Fruit fly (Drosophila melanogaster) whole organism, adult: ENCODE data around the gene janB.
A peak's percentile ranks its signal among the peaks of the same experiment; 100 is the strongest.

Experiments
- CG11617 ChIP-seq: fragments of 200-800 bp; sonication (Bioruptor generic); optimal IDR thresholded peaks from 2 replicates; lab custom pipeline; 2017; ENCODE audit warnings: mild to moderate bottlenecking, missing biosample characterization, missing genetic modification reagents, missing genetic modification characterization
- CG12768 ChIP-seq: fragments of 200-800 bp; sonication (Bioruptor generic); optimal IDR thresholded peaks from 2 replicates; lab custom pipeline; 2017; ENCODE audit warnings: missing biosample characterization, missing genetic modification characterization, mild to moderate bottlenecking, moderate library complexity, missing genetic modification reagents
- CG14711 ChIP-seq: fragments of 200-800 bp; sonication (Bioruptor generic); optimal IDR thresholded peaks from 2 replicates; lab custom pipeline; 2018; ENCODE audit warnings: missing biosample characterization, mild to moderate bottlenecking, missing genetic modification characterization, moderate library complexity
- CG1620 ChIP-seq: fragments of 200-800 bp; sonication (Bioruptor generic); optimal IDR thresholded peaks from 2 replicates; lab custom pipeline; 2016; ENCODE audit warnings: missing biosample characterization, missing genetic modification characterization
- CG33017 ChIP-seq: fragments of 200-800 bp; sonication (Bioruptor generic); optimal IDR thresholded peaks from 2 replicates; lab custom pipeline; 2018; ENCODE audit warnings: missing biosample characterization, mild to moderate bottlenecking, missing genetic modification characterization, moderate library complexity
- CG5204 ChIP-seq: fragments of 200-800 bp; sonication (Bioruptor generic); optimal IDR thresholded peaks from 2 replicates; lab custom pipeline; 2016; ENCODE audit warnings: missing biosample characterization, missing genetic modification characterization
- CG7045 ChIP-seq: fragments of 200-800 bp; sonication (Bioruptor generic); optimal IDR thresholded peaks from 2 replicates; lab custom pipeline; 2017; ENCODE audit warnings: missing biosample characterization, mild to moderate bottlenecking, missing genetic modification characterization
- CG7101 ChIP-seq: fragments of 200-800 bp; sonication (Bioruptor generic); optimal IDR thresholded peaks from 2 replicates; lab custom pipeline; 2018; ENCODE audit warnings: missing biosample characterization, mild to moderate bottlenecking, missing genetic modification characterization, moderate library complexity
- Clk ChIP-seq: fragments of 200-800 bp; sonication (Bioruptor generic); optimal IDR thresholded peaks from 2 replicates; lab custom pipeline; 2017; ENCODE audit warnings: missing biosample characterization, missing genetic modification characterization
- Crg-1 ChIP-seq: fragments of 200-800 bp; sonication (Bioruptor generic); optimal IDR thresholded peaks from 2 replicates; lab custom pipeline; 2016; ENCODE audit warnings: missing biosample characterization, missing genetic modification characterization
- Hr96 ChIP-seq: fragments of 200-800 bp; sonication (Bioruptor generic); optimal IDR thresholded peaks from 2 replicates; lab custom pipeline; 2016; ENCODE audit warnings: missing biosample characterization, missing genetic modification characterization
- Mnt ChIP-seq: fragments of 200-800 bp; sonication (Bioruptor generic); optimal IDR thresholded peaks from 2 replicates; lab custom pipeline; 2016; ENCODE audit warnings: missing biosample characterization, mild to moderate bottlenecking, missing genetic modification characterization
- bab1 ChIP-seq: fragments of 200-800 bp; sonication (Bioruptor generic); optimal IDR thresholded peaks from 3 replicates; lab custom pipeline; 2019; ENCODE audit warnings: missing biosample characterization, mild to moderate bottlenecking, missing genetic modification characterization, moderate library complexity
- cic ChIP-seq: fragments of 200-800 bp; sonication (Bioruptor generic); optimal IDR thresholded peaks from 2 replicates; lab custom pipeline; 2017; ENCODE audit warnings: missing biosample characterization, mild to moderate bottlenecking, missing genetic modification characterization, moderate library complexity
- cnc ChIP-seq, 2 experiments: fragments of >200 bp; optimal IDR thresholded peaks; 2 replicates each; lab custom pipeline; 2017
- kay ChIP-seq: fragments of 200-800 bp; sonication (Bioruptor generic); peaks from one replicate; lab custom pipeline; 2016; ENCODE audit warnings: missing biosample characterization, missing genetic modification characterization, borderline replicate concordance
- ovo ChIP-seq: fragments of 200-800 bp; sonication (Bioruptor generic); optimal IDR thresholded peaks from 2 replicates; lab custom pipeline; 2016; ENCODE audit warnings: missing biosample characterization, missing genetic modification characterization
- pad ChIP-seq: fragments of 200-800 bp; sonication (Bioruptor generic); optimal IDR thresholded peaks from 3 replicates; lab custom pipeline; 2017; ENCODE audit warnings: missing biosample characterization, missing genetic modification characterization, mild to moderate bottlenecking, moderate library complexity, missing genetic modification reagents
- tj ChIP-seq: fragments of 200-800 bp; sonication (Bioruptor generic); optimal IDR thresholded peaks from 3 replicates; lab custom pipeline; 2017; ENCODE audit warnings: missing biosample characterization, mild to moderate bottlenecking, missing genetic modification characterization, moderate library complexity
- toe ChIP-seq: fragments of 200-800 bp; sonication (Bioruptor generic); optimal IDR thresholded peaks from 2 replicates; lab custom pipeline; 2016; ENCODE audit warnings: missing biosample characterization, missing genetic modification characterization

janB gene

dm6 chr3R:30038628-30039027 is at the start of gene janB:
janB (minus strand) TSS chr3R:30038728.
- TF ChIP-seq CG11617: no peak

- no peak for TF ChIP-seq Mnt (GFP tag; lab: Kevin White, UChicago)
- peak; percentile 56 for TF ChIP-seq CG7045 (GFP tag; lab: Kevin White, UChicago)
- TF ChIP-seq CG14711 (tag; lab: Kevin White, UChicago): no peak
- TF ChIP-seq CG33017 (tag; lab: Kevin White, UChicago): no peak
- TF ChIP-seq cnc (optimal IDR thresholded peaks at IDR 0.05; lab: Kevin White, UChicago): no peak
- no peak for TF ChIP-seq CG1620
- peak; percentile 32 for TF ChIP-seq CG11617
- no peak for TF ChIP-seq ovo (GFP tag; lab: Kevin White, UChicago)
- TF ChIP-seq kay: peak; percentile 64
- TF ChIP-seq tj (GFP tag; lab: Kevin White, UChicago): no peak
- TF ChIP-seq CG12768 (GFP tag; lab: Kevin White, UChicago): no peak
- TF ChIP-seq pad (GFP tag; lab: Kevin White, UChicago): no peak
- no peak for TF ChIP-seq Hr96 (GFP tag; lab: Kevin White, UChicago)
- TF ChIP-seq toe (GFP tag; lab: Kevin White, UChicago): peak; percentile 20
- no peak for TF ChIP-seq bab1 (GFP tag; lab: Kevin White, UChicago)
- TF ChIP-seq Crg-1 (GFP tag; lab: Kevin White, UChicago): no peak
- peak; percentile 35 for TF ChIP-seq CG7101 (tag; lab: Kevin White, UChicago)
- TF ChIP-seq CG5204 (GFP tag; lab: Kevin White, UChicago): peak; percentile 66
- TF ChIP-seq cic (GFP tag; lab: Kevin White, UChicago): peak; percentile 18
- no peak for TF ChIP-seq Clk
These were observed 45.6 kb upstream of the janB start for dm6 chr3R:30084137-30084536.

- TF ChIP-seq CG7045 (GFP tag; lab: Kevin White, UChicago) (peak; percentile 3), Crg-1 (GFP tag; lab: Kevin White, UChicago) (no peak), CG14711 (tag; lab: Kevin White, UChicago) (peak; percentile 12), toe (GFP tag; lab: Kevin White, UChicago) (no peak), pad (GFP tag; lab: Kevin White, UChicago) (no peak), CG7101 (tag; lab: Kevin White, UChicago) (no peak), CG1620 (no peak), Hr96 (GFP tag; lab: Kevin White, UChicago) (no peak), CG12768 (GFP tag; lab: Kevin White, UChicago) (no peak), CG5204 (GFP tag; lab: Kevin White, UChicago) (peak; percentile 20)
These were observed 44.7 kb upstream of the janB start for dm6 chr3R:30083215-30083614.

DNA sequence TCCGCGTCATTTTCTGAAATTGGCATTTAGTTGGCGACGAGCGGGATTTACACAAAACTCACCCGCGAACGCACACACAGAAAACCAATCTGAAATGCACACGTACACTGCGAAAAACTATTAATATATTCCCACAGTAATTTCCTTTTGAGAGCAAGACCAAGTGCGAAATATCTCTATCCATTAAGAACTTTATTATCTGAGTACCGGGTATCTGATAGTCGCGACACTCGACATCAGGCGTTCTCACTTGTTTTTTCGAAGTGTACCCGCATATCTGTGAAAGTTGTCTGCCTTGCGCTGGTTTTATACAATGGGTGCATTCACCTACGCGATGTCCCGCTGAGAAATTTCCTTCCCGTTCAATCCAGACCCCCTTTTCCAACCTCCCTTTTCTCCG is 37.6 kb upstream of the janB start:
- TF ChIP-seq cic (GFP tag; lab: Kevin White, UChicago) (no peak), CG12768 (GFP tag; lab: Kevin White, UChicago) (no peak), pad (GFP tag; lab: Kevin White, UChicago) (no peak), cnc (optimal IDR thresholded peaks at IDR 0.05; lab: Kevin White, UChicago) (no peak), bab1 (GFP tag; lab: Kevin White, UChicago) (no peak), ovo (GFP tag; lab: Kevin White, UChicago) (no peak), kay (no peak), Hr96 (GFP tag; lab: Kevin White, UChicago) (no peak), CG7101 (tag; lab: Kevin White, UChicago) (no peak), CG1620 (no peak), CG14711 (tag; lab: Kevin White, UChicago) (no peak), CG33017 (tag; lab: Kevin White, UChicago) (no peak), toe (GFP tag; lab: Kevin White, UChicago) (no peak), Mnt (GFP tag; lab: Kevin White, UChicago) (no peak), tj (GFP tag; lab: Kevin White, UChicago) (no peak), Crg-1 (GFP tag; lab: Kevin White, UChicago) (no peak)

DNA sequence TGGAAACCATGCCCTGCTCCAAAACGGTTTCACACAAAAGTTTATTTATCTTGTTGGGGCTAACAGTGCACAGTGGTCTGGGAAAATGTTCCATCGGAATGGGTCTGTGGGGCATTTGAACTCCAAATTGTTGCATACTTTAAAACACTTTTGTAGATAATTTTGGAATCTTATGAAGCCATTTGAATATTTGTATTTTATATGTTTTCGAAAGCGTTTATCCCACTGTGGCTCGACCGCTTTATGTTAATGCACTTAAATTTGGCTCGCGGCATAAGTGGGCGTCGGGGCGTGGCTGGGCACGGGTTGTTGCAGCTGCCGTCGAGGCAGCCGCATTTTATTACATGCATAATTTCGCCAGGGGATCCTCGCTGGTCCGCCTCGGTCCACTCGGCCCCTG is 33.3 kb upstream of the janB start:
- no peak for TF ChIP-seq pad (GFP tag; lab: Kevin White, UChicago)
- no peak for TF ChIP-seq cnc (optimal IDR thresholded peaks at IDR 0.05; lab: Kevin White, UChicago)
- TF ChIP-seq toe (GFP tag; lab: Kevin White, UChicago): no peak
- no peak for TF ChIP-seq Mnt (GFP tag; lab: Kevin White, UChicago)
- TF ChIP-seq CG7101 (tag; lab: Kevin White, UChicago): no peak
- TF ChIP-seq kay: no peak
- TF ChIP-seq CG12768 (GFP tag; lab: Kevin White, UChicago): no peak
- TF ChIP-seq bab1 (GFP tag; lab: Kevin White, UChicago): no peak
- no peak for TF ChIP-seq cic (GFP tag; lab: Kevin White, UChicago)
- TF ChIP-seq Hr96 (GFP tag; lab: Kevin White, UChicago): no peak
- no peak for TF ChIP-seq Crg-1 (GFP tag; lab: Kevin White, UChicago)
- TF ChIP-seq tj (GFP tag; lab: Kevin White, UChicago): no peak
- TF ChIP-seq CG33017 (tag; lab: Kevin White, UChicago): no peak
- TF ChIP-seq CG1620: no peak
- no peak for TF ChIP-seq CG7045 (GFP tag; lab: Kevin White, UChicago)
- no peak for TF ChIP-seq CG14711 (tag; lab: Kevin White, UChicago)

- TF ChIP-seq CG33017 (tag; lab: Kevin White, UChicago): no peak
- TF ChIP-seq cnc (optimal IDR thresholded peaks at IDR 0.05; lab: Kevin White, UChicago): no peak
- TF ChIP-seq pad (GFP tag; lab: Kevin White, UChicago): no peak
- TF ChIP-seq cic (GFP tag; lab: Kevin White, UChicago): no peak
- TF ChIP-seq CG14711 (tag; lab: Kevin White, UChicago): no peak
- TF ChIP-seq CG12768 (GFP tag; lab: Kevin White, UChicago): no peak
- TF ChIP-seq ovo (GFP tag; lab: Kevin White, UChicago): no peak
- no peak for TF ChIP-seq tj (GFP tag; lab: Kevin White, UChicago)
These were observed 31.7 kb upstream of the janB start for dm6 chr3R:30070198-30070597.
